Worm (Caenorhabditis elegans) whole organism, L2 larva: ENCODE data around the gene F10C2.3.

Source experiments
- C34F6.9 ChIP-seq: fragments of 150-350 bp; optimal IDR thresholded peaks from 2 replicates; lab custom pipeline; 2014; ENCODE audit warnings: missing biosample characterization, missing genetic modification characterization
- F13H6.1 ChIP-seq: sonication (generic microtip); optimal IDR thresholded peaks from 2 replicates; lab custom pipeline; 2016; ENCODE audit warnings: missing genetic modification characterization, missing compliant biosample characterization
- Y55F3AM.14 ChIP-seq: fragments of 200-800 bp; sonication (Bioruptor generic); optimal IDR thresholded peaks from 2 replicates; lab custom pipeline; 2018; ENCODE audit warnings: mild to moderate bottlenecking, missing genetic modification characterization, missing compliant biosample characterization
- aly-2 ChIP-seq: fragments of 150-350 bp; optimal IDR thresholded peaks from 2 replicates; lab custom pipeline; 2014; ENCODE audit warnings: missing biosample characterization, missing genetic modification characterization
- ama-1 ChIP-seq: fragments of 150-350 bp; optimal IDR thresholded peaks from 2 replicates; lab custom pipeline; 2018; ENCODE audit warnings: inconsistent platforms
- blmp-1 ChIP-seq: sonication (generic microtip); optimal IDR thresholded peaks from 2 replicates; lab custom pipeline; 2017; ENCODE audit warnings: missing genetic modification characterization, mild to moderate bottlenecking, missing compliant biosample characterization, antibody characterized with exemption, moderate library complexity; ENCODE audit not compliant: insufficient read depth
- ceh-16 ChIP-seq: fragments of 150-350 bp; optimal IDR thresholded peaks from 2 replicates; lab custom pipeline; 2014; ENCODE audit warnings: missing biosample characterization, missing genetic modification characterization
- ceh-82 ChIP-seq: fragments of 150-350 bp; optimal IDR thresholded peaks from 2 replicates; lab custom pipeline; 2014; ENCODE audit warnings: missing biosample characterization, missing genetic modification characterization
- crh-2 ChIP-seq: sonication (generic microtip); optimal IDR thresholded peaks from 2 replicates; lab custom pipeline; 2017; ENCODE audit warnings: missing biosample characterization, missing genetic modification characterization
- egl-27 ChIP-seq: sonication (generic microtip); optimal IDR thresholded peaks from 3 replicates; lab custom pipeline; 2017; ENCODE audit warnings: missing biosample characterization, missing genetic modification reagents, missing genetic modification characterization
- elt-1 ChIP-seq: fragments of 150-350 bp; optimal IDR thresholded peaks from 2 replicates; lab custom pipeline; 2014; ENCODE audit warnings: missing biosample characterization, missing genetic modification characterization
- elt-3 ChIP-seq: sonication (generic microtip); optimal IDR thresholded peaks from 2 replicates; lab custom pipeline; 2017; ENCODE audit warnings: missing biosample characterization, missing genetic modification characterization
- fos-1 ChIP-seq: fragments of 150-350 bp; optimal IDR thresholded peaks from 2 replicates; lab custom pipeline; 2014; ENCODE audit warnings: missing biosample characterization, missing genetic modification characterization
- gmeb-1 ChIP-seq: fragments of 150-350 bp; optimal IDR thresholded peaks from 2 replicates; lab custom pipeline; 2014; ENCODE audit warnings: missing biosample characterization, missing genetic modification characterization
- lin-11 ChIP-seq: fragments of 150-350 bp; sonication (generic microtip); optimal IDR thresholded peaks from 2 replicates; lab custom pipeline; 2014; ENCODE audit warnings: missing biosample characterization, missing genetic modification characterization, inconsistent platforms, mixed read lengths
- lin-13 ChIP-seq: fragments of 150-350 bp; optimal IDR thresholded peaks from 2 replicates; lab custom pipeline; 2014; ENCODE audit warnings: missing biosample characterization, missing genetic modification reagents, missing genetic modification characterization
- lin-39 ChIP-seq: fragments of 150-350 bp; optimal IDR thresholded peaks from 2 replicates; lab custom pipeline; 2014; ENCODE audit warnings: missing biosample characterization, missing genetic modification reagents, missing genetic modification characterization
- lsy-2 ChIP-seq, 2 experiments: fragments of 150-350 bp in 1 of 2; sonication (generic microtip) in 1 of 2; optimal IDR thresholded peaks; 2 replicates each; lab custom pipeline; 2014 to 2017; ENCODE audit warnings: missing biosample characterization in 2 of 2, missing genetic modification characterization in 2 of 2
- mab-5 ChIP-seq: fragments of 150-350 bp; optimal IDR thresholded peaks from 2 replicates; lab custom pipeline; 2014; ENCODE audit warnings: missing biosample characterization, missing genetic modification characterization
- mbf-1 ChIP-seq: sonication (generic microtip); optimal IDR thresholded peaks from 2 replicates; lab custom pipeline; 2017; ENCODE audit warnings: missing biosample characterization, missing genetic modification characterization
- mdl-1 ChIP-seq, 2 experiments: fragments of 150-350 bp in 1 of 2; sonication (generic microtip) in 1 of 2; optimal IDR thresholded peaks; 2 replicates each; lab custom pipeline; 2017; ENCODE audit warnings: missing biosample characterization in 2 of 2, missing genetic modification characterization in 2 of 2
- nhr-11 ChIP-seq: fragments of 150-350 bp; optimal IDR thresholded peaks from 2 replicates; lab custom pipeline; 2014; ENCODE audit warnings: missing biosample characterization, missing genetic modification characterization
- nhr-12 ChIP-seq: fragments of 150-350 bp; optimal IDR thresholded peaks from 2 replicates; lab custom pipeline; 2014; ENCODE audit warnings: missing biosample characterization, missing genetic modification characterization
- nhr-129 ChIP-seq: fragments of 150-350 bp; optimal IDR thresholded peaks from 2 replicates; lab custom pipeline; 2014; ENCODE audit warnings: missing biosample characterization, missing genetic modification characterization
- nhr-21 ChIP-seq: fragments of 150-350 bp; optimal IDR thresholded peaks from 2 replicates; lab custom pipeline; 2014; ENCODE audit warnings: missing biosample characterization, missing genetic modification characterization
- nhr-25 ChIP-seq: fragments of 150-350 bp; sonication (generic microtip); optimal IDR thresholded peaks from 3 replicates; lab custom pipeline; 2014; ENCODE audit warnings: missing biosample characterization, missing genetic modification characterization
- nhr-6 ChIP-seq: fragments of 150-350 bp; optimal IDR thresholded peaks from 2 replicates; lab custom pipeline; 2014; ENCODE audit warnings: missing biosample characterization, missing genetic modification characterization
- peb-1 ChIP-seq: fragments of 150-350 bp; optimal IDR thresholded peaks from 2 replicates; lab custom pipeline; 2014; ENCODE audit warnings: missing biosample characterization, missing genetic modification characterization
- skn-1 ChIP-seq: sonication (generic microtip); optimal IDR thresholded peaks from 2 replicates; lab custom pipeline; 2017; ENCODE audit warnings: missing biosample characterization, missing genetic modification characterization
- sma-3 ChIP-seq: sonication (generic microtip); optimal IDR thresholded peaks from 2 replicates; lab custom pipeline; 2016; ENCODE audit warnings: missing genetic modification reagents, missing genetic modification characterization, missing compliant biosample characterization
- snpc-4 ChIP-seq: fragments of 150-350 bp; optimal IDR thresholded peaks from 2 replicates; lab custom pipeline; 2014; ENCODE audit warnings: missing biosample characterization, missing genetic modification characterization
- unc-39 ChIP-seq: fragments of 150-350 bp; optimal IDR thresholded peaks from 2 replicates; lab custom pipeline; 2014; ENCODE audit warnings: missing biosample characterization, missing genetic modification characterization
- unc-55 ChIP-seq: fragments of 150-350 bp; sonication (generic microtip); optimal IDR thresholded peaks from 3 replicates; lab custom pipeline; 2014; ENCODE audit warnings: missing biosample characterization, missing genetic modification reagents, missing genetic modification characterization
- unc-62 ChIP-seq: fragments of 150-350 bp; optimal IDR thresholded peaks from 2 replicates; lab custom pipeline; 2014; ENCODE audit warnings: missing biosample characterization, missing genetic modification reagents, missing genetic modification characterization
- zag-1 ChIP-seq: fragments of 150-350 bp; optimal IDR thresholded peaks from 2 replicates; lab custom pipeline; 2014; ENCODE audit warnings: missing biosample characterization, missing genetic modification characterization
- ztf-1 ChIP-seq: fragments of 200-800 bp; sonication (Bioruptor generic); conservative IDR thresholded peaks from 2 replicates; pipeline ENCODE4 v1.3.6; 2022; ENCODE audit warnings: missing genetic modification characterization, missing compliant biosample characterization
- ztf-4 ChIP-seq: fragments of 150-350 bp; optimal IDR thresholded peaks from 2 replicates; lab custom pipeline; 2014; ENCODE audit warnings: missing biosample characterization, missing genetic modification characterization

Gene F10C2.3

ce11 chrV:12036129-12036528, 16.0 kb downstream of the F10C2.3 start:
- no peak for TF ChIP-seq zag-1
- TF ChIP-seq Y55F3AM.14 (GFP tag; lab: Kevin White, UChicago), result no peak
- TF ChIP-seq gmeb-1 (tag; lab: Kevin White, UChicago), result no peak
- no peak for TF ChIP-seq nhr-21 (tag; lab: Kevin White, UChicago)
- TF ChIP-seq nhr-12, result no peak
- TF ChIP-seq ceh-16, result no peak
- no peak for TF ChIP-seq aly-2 (tag; lab: Kevin White, UChicago)
- TF ChIP-seq egl-27 (tag; lab: Kevin White, UChicago), result no peak
- no peak for TF ChIP-seq peb-1 (tag; lab: Kevin White, UChicago)
- no peak for TF ChIP-seq skn-1 (tag; lab: Kevin White, UChicago)
- no peak for TF ChIP-seq lin-39 (tag; lab: Kevin White, UChicago)
- TF ChIP-seq lin-13, result no peak
- TF ChIP-seq lin-11, result no peak
- no peak for TF ChIP-seq F13H6.1 (tag; lab: Kevin White, UChicago)
- TF ChIP-seq, all 48 proteins: peak for 0

DNA sequence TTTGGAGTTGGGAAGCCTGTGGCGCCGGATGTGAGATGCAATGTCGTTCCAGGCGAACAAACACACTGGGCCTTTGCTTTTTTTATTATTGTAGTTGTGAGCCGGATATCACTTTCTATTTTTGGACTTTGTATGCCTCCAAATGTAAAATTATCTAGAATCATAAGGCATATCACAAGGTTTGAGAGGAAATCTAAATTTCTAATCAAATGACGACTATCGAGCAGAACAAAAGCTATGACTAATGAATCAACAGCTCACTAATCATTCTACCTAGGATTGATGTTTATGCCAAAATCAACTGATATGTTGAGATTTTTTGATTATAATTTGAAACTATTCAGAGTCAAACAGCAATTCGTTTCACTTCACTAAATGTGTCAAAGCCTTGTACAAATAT, 17.8 kb downstream of the F10C2.3 start:
- no peak for TF ChIP-seq gmeb-1 (tag; lab: Kevin White, UChicago)
- peak; percentile 4 for TF ChIP-seq ztf-4 (tag; lab: Kevin White, UChicago)
- TF ChIP-seq unc-62, result no peak

DNA sequence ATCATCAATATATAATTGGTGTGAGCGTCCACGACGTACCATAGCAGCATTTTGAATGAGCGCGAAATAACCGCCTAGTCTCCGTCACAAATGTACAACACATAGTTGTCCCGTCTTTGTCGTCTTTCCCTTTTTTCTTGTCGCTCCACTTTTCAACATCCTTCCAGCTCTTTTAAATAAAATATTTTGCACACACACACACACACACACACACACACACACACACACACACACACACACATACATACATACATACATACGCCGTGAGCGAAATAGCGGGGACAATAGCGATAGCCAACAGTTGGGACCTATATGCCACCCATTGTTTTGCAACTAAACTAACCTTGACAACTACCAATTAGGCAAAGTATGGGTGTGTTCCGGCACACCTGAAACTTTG, 18.2 kb downstream of the F10C2.3 start:
- TF ChIP-seq nhr-11, result no peak
- no peak for TF ChIP-seq mdl-1 (tag; optimal IDR thresholded peaks at IDR 0.05; lab: Kevin White, UChicago)
- peak; percentile 11 for TF ChIP-seq nhr-129 (tag; lab: Kevin White, UChicago)
- no peak for TF ChIP-seq mab-5 (tag; lab: Kevin White, UChicago)
- TF ChIP-seq Y55F3AM.14 (GFP tag; lab: Kevin White, UChicago), result peak; percentile 2
- peak; percentile 59 for TF ChIP-seq unc-55 (GFP tag; lab: Kevin White, UChicago)
- no peak for TF ChIP-seq elt-3 (tag; lab: Kevin White, UChicago)
- TF ChIP-seq blmp-1 (tag; lab: Kevin White, UChicago), result no peak
- TF ChIP-seq ceh-82 (tag; lab: Kevin White, UChicago), result no peak

- TF ChIP-seq unc-55 (GFP tag; lab: Kevin White, UChicago), result peak; percentile 12
- TF ChIP-seq ceh-82 (tag; lab: Kevin White, UChicago), result no peak
- no peak for TF ChIP-seq blmp-1 (tag; lab: Kevin White, UChicago)
- TF ChIP-seq ceh-16, result no peak
- TF ChIP-seq ama-1 (lab: Kevin White, UChicago), result peak; percentile 65
- peak; percentile 29 for TF ChIP-seq nhr-129 (tag; lab: Kevin White, UChicago)
- TF ChIP-seq F13H6.1 (tag; lab: Kevin White, UChicago), result peak; percentile 7
- peak; percentile 33 for TF ChIP-seq C34F6.9
- TF ChIP-seq lin-11, result peak; percentile 32
Measured at ce11 chrV:12038783-12039182, 18.7 kb downstream of the F10C2.3 start.

ce11 chrV:12039755-12040154, 19.6 kb downstream of the F10C2.3 start:
- TF ChIP-seq nhr-21 (tag; lab: Kevin White, UChicago) (no peak), nhr-25 (tag; lab: Kevin White, UChicago) (peak; percentile 24), crh-2 (tag; lab: Kevin White, UChicago) (no peak), nhr-12 (no peak), ztf-4 (tag; lab: Kevin White, UChicago) (no peak)

DNA sequence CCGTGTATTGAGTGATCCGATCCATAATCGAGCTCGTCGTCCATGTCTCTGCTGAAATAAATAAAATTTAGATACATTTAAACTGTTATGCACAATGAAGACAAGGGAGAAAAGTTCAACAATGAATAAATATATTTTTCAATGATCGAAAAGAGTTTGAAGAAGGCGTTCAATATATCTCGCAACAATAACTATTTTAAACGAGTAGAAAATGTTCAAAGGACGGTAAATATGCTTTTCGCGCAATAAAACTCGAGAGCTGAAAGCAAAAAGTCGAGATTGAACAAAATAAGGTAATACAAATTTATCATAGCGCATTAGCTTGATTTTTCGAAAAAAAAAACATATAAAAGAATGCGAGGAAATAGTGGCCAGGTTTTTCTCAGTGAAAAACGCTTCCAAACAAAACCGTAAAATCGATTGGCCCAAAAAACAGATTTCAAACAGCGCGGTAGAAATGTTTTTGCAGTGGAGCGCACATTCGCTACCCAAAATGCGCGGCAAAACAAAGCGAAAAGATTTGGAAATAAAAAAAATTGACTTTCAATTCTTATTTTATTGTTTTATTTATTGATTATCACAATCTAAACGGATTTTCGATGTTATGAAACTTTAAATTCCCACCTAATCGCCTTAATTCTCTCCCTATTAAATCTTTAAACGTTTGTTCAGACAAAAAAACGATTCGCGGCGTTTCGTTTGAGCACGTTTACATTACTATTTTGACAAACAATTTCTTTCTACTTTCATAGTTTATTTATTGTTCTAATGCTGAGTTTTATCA, 20.9 kb downstream of the F10C2.3 start, which contains the start of the genes kup-1 and F10C2.4:
Gene kup-1, minus strand, starts transcription at position 51 of the 784 bp plus-strand sequence.
Gene F10C2.4, plus strand, starts transcription at position 734 of the 784 bp plus-strand sequence.
- TF ChIP-seq nhr-129 (tag; lab: Kevin White, UChicago) (peak; percentile 48), gmeb-1 (tag; lab: Kevin White, UChicago) (peak; percentile 90), lsy-2 (tag; optimal IDR thresholded peaks at IDR 0.05; lab: Kevin White, UChicago) (no peak), fos-1 (tag; lab: Kevin White, UChicago) (no peak), lin-13 (peak; percentile 45), C34F6.9 (peak; percentile 67), unc-55 (GFP tag; lab: Kevin White, UChicago) (peak; percentile 79), crh-2 (tag; lab: Kevin White, UChicago) (peak; percentile 41), unc-39 (tag; lab: Kevin White, UChicago) (no peak), nhr-25 (tag; lab: Kevin White, UChicago) (no peak), nhr-6 (tag; lab: Kevin White, UChicago) (no peak), ceh-82 (tag; lab: Kevin White, UChicago) (no peak), snpc-4 (no peak), Y55F3AM.14 (GFP tag; lab: Kevin White, UChicago) (no peak), elt-1 (tag; lab: Kevin White, UChicago) (no peak), F13H6.1 (tag; lab: Kevin White, UChicago) (no peak), mbf-1 (no peak), ztf-1 (GFP tag; lab: Robert Waterston, UW) (no peak), sma-3 (peak; percentile 66)
